Worm (Caenorhabditis elegans) whole organism, L4 larva: ENCODE measurements around the gene spat-1.

Experiments used
- D1046.2 ChIP-seq: fragments of 200-800 bp; sonication (Bioruptor generic); IDR thresholded peaks from 2 replicates; pipeline ENCODE4 v1.3.6; 2022; ENCODE audit warnings: missing genetic modification characterization, missing compliant biosample characterization
- F26F4.8 ChIP-seq: fragments of 200-800 bp; sonication (Bioruptor generic); conservative IDR thresholded peaks from 2 replicates; pipeline ENCODE4 v1.3.6; 2022; ENCODE audit warnings: missing genetic modification characterization, missing compliant biosample characterization
- Y48G9A.11 ChIP-seq: fragments of 200-800 bp; sonication (Bioruptor generic); IDR thresholded peaks from 2 replicates; pipeline ENCODE4 v1.3.6; 2022; ENCODE audit warnings: missing genetic modification reagents, missing genetic modification characterization, missing compliant biosample characterization
- aha-1 ChIP-seq: fragments of 150-350 bp; peaks from one replicate; lab custom pipeline; 2014; ENCODE audit warnings: missing biosample characterization, missing genetic modification characterization
- attf-4 ChIP-seq: sonication (generic microtip); optimal IDR thresholded peaks from 3 replicates; lab custom pipeline; 2017; ENCODE audit warnings: missing biosample characterization, missing genetic modification characterization
- ceh-20 ChIP-seq: fragments of 200-800 bp; sonication (Bioruptor generic); IDR thresholded peaks from 2 replicates; pipeline ENCODE4 v1.3.6; 2022; ENCODE audit warnings: missing genetic modification reagents, missing genetic modification characterization, missing compliant biosample characterization
- ceh-44 ChIP-seq: fragments of 200-800 bp; sonication (Bioruptor generic); IDR thresholded peaks from 2 replicates; pipeline ENCODE4 v1.3.6; 2022; ENCODE audit warnings: missing genetic modification reagents, missing genetic modification characterization, missing compliant biosample characterization
- ceh-82 ChIP-seq: sonication (generic microtip); optimal IDR thresholded peaks from 2 replicates; lab custom pipeline; 2017; ENCODE audit warnings: missing biosample characterization, missing genetic modification characterization
- cey-2 ChIP-seq: sonication (generic microtip); optimal IDR thresholded peaks from 3 replicates; lab custom pipeline; 2017; ENCODE audit warnings: missing genetic modification characterization, mild to moderate bottlenecking, missing compliant biosample characterization, antibody characterized with exemption, borderline replicate concordance; ENCODE audit not compliant: insufficient read depth
- ctbp-1 ChIP-seq: fragments of 200-800 bp; sonication (Bioruptor generic); IDR thresholded peaks from 2 replicates; pipeline ENCODE4 v1.3.6; 2022; ENCODE audit warnings: missing genetic modification reagents, missing genetic modification characterization, missing compliant biosample characterization
- daf-16 ChIP-seq, 3 experiments: sonication (generic microtip); optimal IDR thresholded peaks; 2 replicates each; lab custom pipeline; 2016 to 2017; ENCODE audit warnings: missing genetic modification characterization in 3 of 3, missing genetic modification reagents in 3 of 3, mild to moderate bottlenecking in 2 of 3, missing compliant biosample characterization in 2 of 3, missing biosample characterization in 1 of 3, moderate library complexity in 1 of 3
- dmd-8 ChIP-seq: fragments of 200-800 bp; sonication (Bioruptor generic); IDR thresholded peaks from 2 replicates; pipeline ENCODE4 v1.3.6; 2022; ENCODE audit warnings: missing genetic modification characterization, missing compliant biosample characterization
- dpl-1 ChIP-seq: fragments of 150-350 bp; optimal IDR thresholded peaks from 2 replicates; lab custom pipeline; 2014; ENCODE audit warnings: missing biosample characterization, missing genetic modification reagents, missing genetic modification characterization
- duxl-1 ChIP-seq: sonication (generic microtip); optimal IDR thresholded peaks from 2 replicates; lab custom pipeline; 2016; ENCODE audit warnings: mild to moderate bottlenecking, missing genetic modification characterization, moderate library complexity, missing compliant biosample characterization; ENCODE audit not compliant: poor library complexity
- dve-1 ChIP-seq: sonication (generic microtip); optimal IDR thresholded peaks from 2 replicates; lab custom pipeline; 2017; ENCODE audit warnings: antibody characterized with exemption, mild to moderate bottlenecking, missing genetic modification characterization, missing compliant biosample characterization; ENCODE audit not compliant: insufficient read depth
- egl-27 ChIP-seq: sonication (generic microtip); optimal IDR thresholded peaks from 3 replicates; lab custom pipeline; 2017; ENCODE audit warnings: missing biosample characterization, missing genetic modification reagents, missing genetic modification characterization
- fkh-10 ChIP-seq: fragments of 150-350 bp; optimal IDR thresholded peaks from 2 replicates; lab custom pipeline; 2014; ENCODE audit warnings: missing biosample characterization, missing genetic modification reagents, missing genetic modification characterization
- fos-1 ChIP-seq: fragments of 150-350 bp; optimal IDR thresholded peaks from 2 replicates; lab custom pipeline; 2014; ENCODE audit warnings: missing biosample characterization, missing genetic modification characterization
- gei-8 ChIP-seq: fragments of 200-800 bp; sonication (Bioruptor generic); optimal IDR thresholded peaks from 2 replicates; lab custom pipeline; 2018; ENCODE audit warnings: mild to moderate bottlenecking, missing genetic modification characterization, missing compliant biosample characterization
- hif-1 ChIP-seq, 2 experiments: sonication (generic microtip); optimal IDR thresholded peaks; 2 replicates each; lab custom pipeline; 2016 to 2017; ENCODE audit warnings: missing compliant biosample characterization in 2 of 2, missing genetic modification characterization in 2 of 2, missing genetic modification reagents in 2 of 2, missing genotype in 2 of 2, mild to moderate bottlenecking in 1 of 2
- hmg-1.1 ChIP-seq: fragments of 200-800 bp; sonication (Bioruptor generic); IDR thresholded peaks from 2 replicates; pipeline ENCODE4 v1.3.6; 2022; ENCODE audit warnings: missing genetic modification reagents, missing genetic modification characterization, missing compliant biosample characterization
- jun-1 ChIP-seq: fragments of 150-350 bp; optimal IDR thresholded peaks from 2 replicates; lab custom pipeline; 2014; ENCODE audit warnings: missing biosample characterization, missing genetic modification reagents, missing genetic modification characterization
- lin-13 ChIP-seq: fragments of 150-350 bp; optimal IDR thresholded peaks from 2 replicates; lab custom pipeline; 2014; ENCODE audit warnings: missing biosample characterization, missing genetic modification reagents, missing genetic modification characterization
- lin-15B ChIP-seq: fragments of 150-350 bp; sonication (generic microtip); optimal IDR thresholded peaks from 3 replicates; lab custom pipeline; 2014; ENCODE audit warnings: missing biosample characterization, missing genetic modification characterization
- lin-39 ChIP-seq: fragments of 150-350 bp; optimal IDR thresholded peaks from 2 replicates; lab custom pipeline; 2014; ENCODE audit warnings: missing biosample characterization, missing genetic modification reagents, missing genetic modification characterization
- lir-3 ChIP-seq: sonication (generic microtip); optimal IDR thresholded peaks from 2 replicates; lab custom pipeline; 2016; ENCODE audit warnings: mild to moderate bottlenecking, missing genetic modification characterization, missing compliant biosample characterization
- lsy-2 ChIP-seq, 2 experiments: fragments of 150-350 bp in 1 of 2; sonication (generic microtip) in 1 of 2; optimal IDR thresholded peaks; 2 replicates each; lab custom pipeline; 2014 to 2017; ENCODE audit warnings: missing biosample characterization in 2 of 2, missing genetic modification characterization in 2 of 2
- madf-9 ChIP-seq: fragments of 200-800 bp; sonication (Bioruptor generic); conservative IDR thresholded peaks from 2 replicates; pipeline ENCODE4 v1.3.6; 2022; ENCODE audit warnings: missing genetic modification reagents, missing genetic modification characterization, missing compliant biosample characterization
- mdl-1 ChIP-seq, 2 experiments: fragments of 150-350 bp in 1 of 2; sonication (generic microtip) in 1 of 2; optimal IDR thresholded peaks; 2 replicates each; lab custom pipeline; 2014 to 2017; ENCODE audit warnings: missing biosample characterization in 2 of 2, missing genetic modification characterization in 2 of 2
- mdt-29 ChIP-seq: fragments of 200-800 bp; sonication (Bioruptor generic); IDR thresholded peaks from 2 replicates; pipeline ENCODE4 v1.3.6; 2022; ENCODE audit warnings: missing genetic modification reagents, missing genetic modification characterization, missing compliant biosample characterization
- nhr-102 ChIP-seq: sonication (generic microtip); optimal IDR thresholded peaks from 2 replicates; lab custom pipeline; 2016; ENCODE audit warnings: mild to moderate bottlenecking, missing genetic modification characterization, moderate library complexity, missing compliant biosample characterization
- nhr-11 ChIP-seq: fragments of 150-350 bp; optimal IDR thresholded peaks from 2 replicates; lab custom pipeline; 2014; ENCODE audit warnings: missing biosample characterization, missing genetic modification characterization
- nhr-111 ChIP-seq: fragments of 200-800 bp; sonication (Bioruptor generic); optimal IDR thresholded peaks from 2 replicates; lab custom pipeline; 2018; ENCODE audit warnings: mild to moderate bottlenecking, missing genetic modification characterization, missing compliant biosample characterization
- nhr-237 ChIP-seq: sonication (generic microtip); optimal IDR thresholded peaks from 2 replicates; lab custom pipeline; 2017; ENCODE audit warnings: missing biosample characterization, missing genetic modification characterization
- nhr-28 ChIP-seq: fragments of 150-350 bp; optimal IDR thresholded peaks from 2 replicates; lab custom pipeline; 2014; ENCODE audit warnings: missing biosample characterization, missing genetic modification characterization
- nhr-42 ChIP-seq: fragments of 200-800 bp; sonication (Bioruptor generic); IDR thresholded peaks from 2 replicates; pipeline ENCODE4 v1.3.6; 2022; ENCODE audit warnings: missing genetic modification characterization, missing compliant biosample characterization
- nhr-6 ChIP-seq: fragments of 150-350 bp; optimal IDR thresholded peaks from 2 replicates; lab custom pipeline; 2014; ENCODE audit warnings: missing biosample characterization, missing genetic modification characterization
- nhr-76 ChIP-seq: fragments of 150-350 bp; optimal IDR thresholded peaks from 2 replicates; lab custom pipeline; 2014; ENCODE audit warnings: missing biosample characterization, missing genetic modification characterization
- nhr-77 ChIP-seq: fragments of 150-350 bp; optimal IDR thresholded peaks from 2 replicates; lab custom pipeline; 2014; ENCODE audit warnings: missing biosample characterization, missing genetic modification characterization
- set-16 ChIP-seq: fragments of 200-800 bp; sonication (Bioruptor generic); IDR thresholded peaks from 2 replicates; pipeline ENCODE4 v1.3.6; 2022; ENCODE audit warnings: missing genetic modification reagents, missing genetic modification characterization, missing compliant biosample characterization
- skn-1 ChIP-seq: fragments of 150-350 bp; optimal IDR thresholded peaks from 2 replicates; lab custom pipeline; 2014; ENCODE audit warnings: missing biosample characterization, missing genetic modification characterization
- snpc-1.2 ChIP-seq: fragments of 200-800 bp; sonication (Bioruptor generic); IDR thresholded peaks from 2 replicates; pipeline ENCODE4 v1.3.6; 2022; ENCODE audit warnings: missing genetic modification reagents, missing genetic modification characterization, missing compliant biosample characterization
- spr-1 ChIP-seq: sonication (generic microtip); optimal IDR thresholded peaks from 2 replicates; lab custom pipeline; 2016; ENCODE audit warnings: mild to moderate bottlenecking, missing genetic modification characterization, missing compliant biosample characterization
- tag-97 ChIP-seq: fragments of 200-800 bp; sonication (Bioruptor generic); IDR thresholded peaks from 2 replicates; pipeline ENCODE4 v1.3.6; 2022; ENCODE audit warnings: missing genetic modification characterization, missing compliant biosample characterization
- unc-130 ChIP-seq: sonication (generic microtip); optimal IDR thresholded peaks from 2 replicates; lab custom pipeline; 2016; ENCODE audit warnings: missing genetic modification reagents, missing genetic modification characterization, missing compliant biosample characterization
- vab-7 ChIP-seq: fragments of 200-800 bp; sonication (Bioruptor generic); IDR thresholded peaks from 2 replicates; pipeline ENCODE4 v1.3.6; 2022; ENCODE audit warnings: missing genetic modification reagents, missing genetic modification characterization, missing compliant biosample characterization
- zfp-3 ChIP-seq: fragments of 200-800 bp; sonication (Bioruptor generic); conservative IDR thresholded peaks from 2 replicates; pipeline ENCODE4 v1.3.6; 2022; ENCODE audit warnings: missing genetic modification reagents, missing genetic modification characterization, missing compliant biosample characterization
- zip-11 ChIP-seq: fragments of 200-800 bp; sonication (Bioruptor generic); IDR thresholded peaks from 2 replicates; pipeline ENCODE4 v1.3.6; 2022; ENCODE audit warnings: missing genetic modification characterization, missing compliant biosample characterization
- ztf-11 ChIP-seq: fragments of 150-350 bp; optimal IDR thresholded peaks from 2 replicates; lab custom pipeline; 2014; ENCODE audit warnings: missing biosample characterization, missing genetic modification characterization
- ztf-7 ChIP-seq: fragments of 150-350 bp; optimal IDR thresholded peaks from 2 replicates; lab custom pipeline; 2014; ENCODE audit warnings: missing biosample characterization, missing genetic modification characterization

The spat-1 gene

DNA sequence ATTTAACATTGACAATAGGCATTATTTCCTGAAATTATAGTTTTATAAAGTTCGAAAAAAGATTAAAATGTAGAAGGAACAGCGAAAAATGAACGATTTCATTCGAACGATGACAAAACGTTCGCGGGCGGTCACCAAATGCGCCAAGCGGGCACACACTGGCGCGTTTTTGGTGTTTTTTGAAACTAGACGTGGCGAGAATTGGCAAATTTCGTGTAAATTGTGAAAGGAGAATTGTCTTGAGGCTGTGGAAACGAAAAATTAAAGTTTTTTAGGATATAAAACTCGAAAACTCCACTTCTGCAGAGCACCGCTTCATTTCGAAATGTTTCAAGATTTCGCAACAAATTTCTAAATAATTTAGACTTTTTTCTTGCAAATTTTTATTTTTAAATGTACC, 39.9 kb upstream of the spat-1 start, which contains the start of gene usp-14 (continued):
- no peak for TF ChIP-seq D1046.2 (GFP tag; lab: Robert Waterston, UW)
- no peak for TF ChIP-seq mdt-29 (GFP tag; lab: Robert Waterston, UW)
- TF ChIP-seq attf-4 (tag; lab: Kevin White, UChicago): no peak
- no peak for TF ChIP-seq egl-27
- TF ChIP-seq vab-7 (GFP tag; lab: Robert Waterston, UW): 0 out of 2 replicates have a peak, but pooled peaks have one; percentile 16
- TF ChIP-seq nhr-6 (tag; lab: Kevin White, UChicago): no peak
- peak; percentile 28; the same call in 1 of the 2 replicates for TF ChIP-seq ceh-20 (GFP tag; lab: Robert Waterston, UW)
- TF ChIP-seq ctbp-1: no peak
- no peak for TF ChIP-seq duxl-1 (tag; lab: Kevin White, UChicago)
- TF ChIP-seq aha-1 (tag; lab: Kevin White, UChicago): peak; percentile 98
- no peak for TF ChIP-seq lir-3 (tag; lab: Kevin White, UChicago)
- TF ChIP-seq nhr-76: no peak
- TF ChIP-seq lin-13 (GFP tag; lab: Kevin White, UChicago): no peak
- no peak for TF ChIP-seq nhr-237 (tag; lab: Kevin White, UChicago)
- no peak for TF ChIP-seq madf-9
- TF ChIP-seq nhr-28 (tag; lab: Kevin White, UChicago): peak; percentile 19
- no peak for TF ChIP-seq ceh-82 (tag; lab: Kevin White, UChicago)
- no peak for TF ChIP-seq lin-39 (tag; lab: Kevin White, UChicago)
- TF ChIP-seq dve-1: peak; percentile 67
- TF ChIP-seq lsy-2 (tag; optimal IDR thresholded peaks at IDR 0.05; lab: Kevin White, UChicago): peak in 1 of 2 experiments; percentile 79
- no peak for TF ChIP-seq gei-8 (GFP tag; lab: Kevin White, UChicago)
- no peak for TF ChIP-seq jun-1 (tag; lab: Kevin White, UChicago)
- TF ChIP-seq dmd-8 (GFP tag; lab: Robert Waterston, UW): no peak
- no peak for TF ChIP-seq zip-11 (GFP tag; lab: Robert Waterston, UW)
- no peak for TF ChIP-seq daf-16 (GFP tag; optimal IDR thresholded peaks at IDR 0.05; lab: Kevin White, UChicago)
- no peak for TF ChIP-seq daf-16 (tag; optimal IDR thresholded peaks at IDR 0.05; lab: Kevin White, UChicago)
- TF ChIP-seq hmg-1.1: peak; percentile 55; the same call in 1 of the 2 replicates
- no peak for TF ChIP-seq tag-97 (GFP tag; lab: Robert Waterston, UW)
- TF ChIP-seq fos-1 (tag; lab: Kevin White, UChicago): no peak
- TF ChIP-seq unc-130 (GFP tag; lab: Kevin White, UChicago): no peak
- TF ChIP-seq nhr-111: no peak
- TF ChIP-seq snpc-1.2: no peak
- TF ChIP-seq F26F4.8 (GFP tag; lab: Robert Waterston, UW): no peak

DNA sequence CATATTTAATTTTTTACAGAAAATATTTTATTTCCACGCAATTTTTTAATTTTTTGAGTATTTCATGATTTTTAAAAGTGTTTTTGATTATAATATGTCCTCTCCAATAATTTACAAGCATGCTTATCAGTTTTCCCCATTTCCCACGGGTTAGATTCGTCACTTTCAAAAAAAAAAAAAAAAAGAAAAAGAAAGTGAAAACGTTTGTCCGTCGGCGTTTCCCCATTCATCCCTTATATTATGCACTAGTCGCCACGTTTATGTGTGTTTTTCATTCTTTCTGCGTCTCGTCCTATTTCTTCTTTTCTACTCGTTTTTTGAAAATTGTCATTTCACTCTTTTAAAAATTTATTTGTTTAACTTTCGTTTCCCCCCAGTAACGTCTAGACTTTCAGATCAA, 39.1 kb upstream of the spat-1 start, which contains the start of gene vnut-1:
TSS of gene vnut-1 (plus strand) at position 396 of the 400 bp plus-strand sequence.
- TF ChIP-seq nhr-102 (no peak), skn-1 (no peak), hmg-1.1 (peak; percentile 37; the same call in 1 of the 2 replicates), set-16 (GFP tag; lab: Robert Waterston, UW) (no peak), fkh-10 (GFP tag; lab: Kevin White, UChicago) (no peak), spr-1 (no peak), mdl-1 (tag; optimal IDR thresholded peaks at IDR 0.05; lab: Kevin White, UChicago) (peak in 1 of 2 experiments; percentile 72), fos-1 (tag; lab: Kevin White, UChicago) (no peak), ztf-11 (tag; lab: Kevin White, UChicago) (no peak), cey-2 (peak; percentile 68), nhr-77 (tag; lab: Kevin White, UChicago) (peak; percentile 92), nhr-42 (GFP tag; lab: Robert Waterston, UW) (no peak), lin-15B (tag; lab: Kevin White, UChicago) (no peak), jun-1 (tag; lab: Kevin White, UChicago) (no peak), lir-3 (tag; lab: Kevin White, UChicago) (no peak), ztf-7 (no peak), zip-11 (GFP tag; lab: Robert Waterston, UW) (no peak), dpl-1 (GFP tag; lab: Kevin White, UChicago) (peak; percentile 29), zfp-3 (GFP tag; lab: Robert Waterston, UW) (no peak), nhr-11 (tag; lab: Kevin White, UChicago) (no peak), hif-1 (tag; optimal IDR thresholded peaks at IDR 0.05; lab: Kevin White, UChicago) (peak in 1 of 2 experiments; percentile 62), nhr-76 (no peak), Y48G9A.11 (GFP tag; lab: Robert Waterston, UW) (no peak), nhr-237 (tag; lab: Kevin White, UChicago) (no peak), ceh-44 (GFP tag; lab: Robert Waterston, UW) (no peak), dmd-8 (GFP tag; lab: Robert Waterston, UW) (no peak), daf-16 (GFP tag; optimal IDR thresholded peaks at IDR 0.05; lab: Kevin White, UChicago) (no peak), daf-16 (tag; optimal IDR thresholded peaks at IDR 0.05; lab: Kevin White, UChicago) (peak; percentile 70)
